Fruit fly (Drosophila melanogaster) whole organism, larva: Measurements from ENCODE around the gene eIF4H2.

Source experiments
- noc ChIP-seq: fragments of 200-800 bp; sonication (Bioruptor generic); optimal IDR thresholded peaks from 3 replicates; lab custom pipeline; 2019; ENCODE audit warnings: missing biosample characterization, mild to moderate bottlenecking, missing genetic modification characterization, moderate library complexity

The eIF4H2 gene

DNA sequence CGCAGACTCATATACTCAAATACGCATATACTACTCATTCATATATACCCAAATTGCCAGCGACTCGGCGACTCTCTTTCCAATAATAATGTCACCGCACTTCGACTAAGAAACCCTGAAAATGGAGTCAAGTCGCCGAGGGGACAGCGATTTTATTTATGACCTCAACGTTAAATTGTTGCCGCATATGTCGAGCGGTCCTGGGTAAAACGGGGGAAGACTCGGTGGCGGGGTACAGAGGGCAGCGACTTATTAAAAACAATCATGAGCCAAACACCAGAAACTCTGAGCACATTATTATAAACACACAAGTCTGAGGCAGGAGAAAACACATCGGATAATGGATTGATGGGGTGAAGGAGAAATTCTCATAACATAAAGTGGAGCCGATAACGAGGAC is 9.2 kb downstream of the eIF4H2 start:
- TF ChIP-seq noc (tag; lab: Kevin White, UChicago), result no peak

DNA sequence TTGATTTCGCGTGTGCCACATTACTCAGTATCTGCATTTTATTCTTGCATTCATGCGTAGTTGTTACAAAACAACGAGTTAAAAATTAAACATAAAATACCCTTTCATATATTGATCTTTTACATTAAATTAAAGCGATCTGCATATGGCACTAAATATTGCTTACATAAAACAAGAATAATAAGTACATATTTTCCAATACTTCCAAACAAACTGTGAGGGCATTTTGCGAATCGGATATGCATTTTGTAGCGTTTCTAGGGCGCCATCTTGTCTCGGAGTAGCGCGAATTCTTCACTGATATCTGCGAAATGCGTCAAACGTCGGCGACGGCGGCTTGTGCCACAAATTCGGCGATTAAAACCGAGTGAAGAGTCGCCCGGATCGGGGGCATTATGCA is 15.5 kb downstream of the eIF4H2 start:
- no peak for TF ChIP-seq noc (tag; lab: Kevin White, UChicago)

DNA sequence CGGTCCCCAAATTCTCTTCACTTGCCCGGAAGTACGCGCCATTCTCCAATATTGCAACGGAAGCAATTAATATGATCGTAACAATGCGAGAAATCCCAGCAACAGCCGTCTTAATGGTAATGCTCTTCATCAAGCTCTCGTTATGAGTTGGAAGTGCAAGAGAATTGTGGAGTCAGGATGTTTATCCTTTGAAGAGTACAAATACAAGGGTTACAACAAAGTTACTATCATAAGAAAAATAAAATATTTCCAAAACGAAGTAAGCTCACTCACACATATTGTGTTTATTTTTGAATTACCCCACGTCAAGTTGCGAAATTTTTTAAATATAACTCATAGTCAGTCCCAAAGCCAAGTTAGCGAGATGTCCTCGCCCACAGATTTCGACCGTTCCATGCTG is 16.7 kb downstream of the eIF4H2 start, which contains the start of gene CG15543:
Gene CG15543 (plus strand): TSS at position 301 of the 400 bp plus-strand sequence.
- no peak for TF ChIP-seq noc (tag; lab: Kevin White, UChicago)

DNA sequence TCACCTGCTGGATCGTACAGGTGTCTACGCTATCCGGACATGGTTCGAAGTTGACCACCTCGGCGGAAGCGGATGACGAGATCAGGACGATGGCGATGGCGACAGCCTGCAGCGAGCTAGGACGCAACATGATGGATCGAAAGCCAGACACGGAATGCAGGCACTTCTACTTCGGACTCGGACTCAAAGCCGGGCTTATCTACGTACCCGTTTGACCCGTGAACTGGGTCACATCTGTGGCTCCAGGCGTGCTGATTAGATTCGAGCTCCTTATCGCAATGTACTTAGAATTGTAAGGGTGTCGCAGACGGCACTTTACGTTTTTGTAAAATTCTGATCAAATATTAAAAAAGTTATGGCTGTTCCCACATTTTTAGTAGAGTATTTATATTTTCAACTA is 19.2 kb downstream of the eIF4H2 start, which contains the start of gene Npc2g:
Gene Npc2g (minus strand): TSS at position 160 of the 400 bp plus-strand sequence.
- TF ChIP-seq noc (tag; lab: Kevin White, UChicago), result peak; percentile 46

DNA sequence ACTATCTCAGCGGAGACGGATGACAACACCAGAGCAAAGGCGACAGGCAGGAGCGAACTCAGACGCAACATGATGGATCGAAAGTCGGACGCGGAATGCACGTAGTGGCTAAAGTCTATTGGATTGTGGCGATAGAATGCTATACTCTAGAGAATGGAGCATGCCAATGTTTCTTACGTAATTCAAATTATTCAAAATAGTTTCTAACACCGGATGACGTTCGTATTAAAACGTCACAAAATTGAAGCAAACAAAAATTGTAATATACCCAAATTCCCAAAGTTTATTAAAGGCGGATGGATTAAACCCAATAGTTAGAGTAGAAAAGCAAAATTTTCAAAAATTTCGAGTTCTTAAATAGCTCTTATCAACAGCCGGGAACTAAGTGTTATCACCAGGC is 20.3 kb downstream of the eIF4H2 start, which contains the start of gene Npc2h:
Gene Npc2h (minus strand): TSS at position 101 of the 400 bp plus-strand sequence.
- no peak for TF ChIP-seq noc (tag; lab: Kevin White, UChicago)

DNA sequence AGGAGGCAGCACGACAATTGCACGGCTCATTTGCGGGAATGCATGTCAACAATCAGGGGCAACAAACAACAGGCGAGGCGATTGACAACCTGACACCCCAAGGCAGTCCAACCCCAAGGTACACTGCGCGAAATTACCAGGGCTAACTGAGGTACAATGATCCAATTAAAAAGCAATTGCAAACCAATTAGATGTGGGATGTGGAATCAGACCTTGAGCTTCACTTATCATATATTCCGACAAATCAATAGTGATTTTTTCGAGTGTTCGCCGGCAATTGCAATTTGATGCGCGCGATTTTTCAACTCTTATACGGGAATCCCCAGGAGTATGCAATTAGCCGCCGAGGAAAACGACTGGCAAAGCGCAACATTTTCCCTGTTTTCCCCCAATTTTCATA is 21.2 kb downstream of the eIF4H2 start:
- no peak for TF ChIP-seq noc (tag; lab: Kevin White, UChicago)

DNA sequence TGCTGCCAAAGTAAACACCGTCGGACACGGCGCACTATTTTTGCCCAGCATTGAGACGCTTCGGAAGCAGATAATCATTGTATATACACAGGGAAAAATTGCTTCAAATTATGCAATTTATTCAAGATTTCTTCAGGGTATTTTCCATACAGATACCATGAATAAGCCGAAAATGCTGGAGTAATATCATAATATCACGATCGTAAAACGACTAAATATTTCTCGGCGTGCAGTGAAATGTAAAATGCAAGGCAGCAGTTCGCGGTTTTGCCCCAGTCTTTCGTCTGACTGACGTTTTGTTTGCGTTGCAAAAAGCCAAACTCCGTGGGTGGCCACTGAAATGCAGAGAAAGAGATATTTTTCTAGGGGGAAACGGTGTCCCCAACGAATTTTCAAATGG is 25.0 kb downstream of the eIF4H2 start:
- TF ChIP-seq noc (tag; lab: Kevin White, UChicago), result no peak

DNA sequence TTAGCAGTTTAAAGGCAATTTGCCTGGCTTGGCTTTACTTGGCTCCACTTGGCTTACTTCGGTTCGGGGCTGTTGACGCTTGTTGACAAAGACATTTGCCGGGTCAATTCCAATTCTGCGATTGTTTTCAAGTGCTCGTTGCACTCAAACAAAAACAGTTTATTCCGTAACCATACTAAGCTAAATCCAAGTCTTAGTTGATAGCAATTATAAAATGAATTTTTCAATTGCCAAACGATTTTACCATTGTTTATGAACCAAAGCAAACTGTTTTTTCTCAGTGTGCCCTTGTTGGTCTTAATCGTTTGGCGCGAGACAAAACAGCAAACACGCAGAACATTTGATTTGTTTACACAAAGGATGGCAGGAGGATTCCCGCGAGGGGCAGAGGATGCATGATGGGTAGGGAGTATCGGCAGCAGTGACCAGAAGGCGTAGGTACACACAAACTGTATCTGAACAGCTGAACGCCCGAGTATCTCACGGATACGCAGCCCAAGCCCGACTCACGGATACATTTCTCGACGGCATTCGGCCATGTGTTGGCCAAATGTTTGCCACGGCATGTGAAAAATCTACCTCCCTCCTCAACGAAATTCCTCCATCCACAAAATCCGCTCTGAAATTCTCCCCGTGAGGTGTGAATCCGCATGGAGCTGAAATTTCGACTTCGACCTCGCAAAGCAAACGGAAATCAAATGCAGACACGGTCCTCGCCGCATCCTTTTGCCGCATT is 28.8 kb downstream of the eIF4H2 start:
- no peak for TF ChIP-seq noc (tag; lab: Kevin White, UChicago)

DNA sequence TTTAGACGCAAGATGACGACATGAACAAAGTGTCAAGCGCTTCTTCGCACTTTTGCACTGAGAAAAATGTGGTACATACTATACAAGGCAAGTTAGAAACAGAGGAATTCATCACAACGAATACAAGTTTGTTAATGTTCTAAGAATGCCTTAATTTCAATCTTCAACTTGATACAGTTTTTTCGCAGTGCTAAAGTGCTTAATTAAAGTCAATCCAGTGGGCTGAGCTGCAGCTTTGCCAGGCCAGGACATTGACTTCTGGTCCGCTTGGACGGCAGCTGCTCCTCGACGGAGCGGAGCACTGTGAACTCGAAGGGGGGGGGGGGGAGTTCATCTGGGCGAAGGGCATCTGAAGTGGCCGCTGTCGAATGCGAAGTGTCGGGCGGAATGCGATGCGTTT is 30.3 kb downstream of the eIF4H2 start:
- no peak for TF ChIP-seq noc (tag; lab: Kevin White, UChicago)

DNA sequence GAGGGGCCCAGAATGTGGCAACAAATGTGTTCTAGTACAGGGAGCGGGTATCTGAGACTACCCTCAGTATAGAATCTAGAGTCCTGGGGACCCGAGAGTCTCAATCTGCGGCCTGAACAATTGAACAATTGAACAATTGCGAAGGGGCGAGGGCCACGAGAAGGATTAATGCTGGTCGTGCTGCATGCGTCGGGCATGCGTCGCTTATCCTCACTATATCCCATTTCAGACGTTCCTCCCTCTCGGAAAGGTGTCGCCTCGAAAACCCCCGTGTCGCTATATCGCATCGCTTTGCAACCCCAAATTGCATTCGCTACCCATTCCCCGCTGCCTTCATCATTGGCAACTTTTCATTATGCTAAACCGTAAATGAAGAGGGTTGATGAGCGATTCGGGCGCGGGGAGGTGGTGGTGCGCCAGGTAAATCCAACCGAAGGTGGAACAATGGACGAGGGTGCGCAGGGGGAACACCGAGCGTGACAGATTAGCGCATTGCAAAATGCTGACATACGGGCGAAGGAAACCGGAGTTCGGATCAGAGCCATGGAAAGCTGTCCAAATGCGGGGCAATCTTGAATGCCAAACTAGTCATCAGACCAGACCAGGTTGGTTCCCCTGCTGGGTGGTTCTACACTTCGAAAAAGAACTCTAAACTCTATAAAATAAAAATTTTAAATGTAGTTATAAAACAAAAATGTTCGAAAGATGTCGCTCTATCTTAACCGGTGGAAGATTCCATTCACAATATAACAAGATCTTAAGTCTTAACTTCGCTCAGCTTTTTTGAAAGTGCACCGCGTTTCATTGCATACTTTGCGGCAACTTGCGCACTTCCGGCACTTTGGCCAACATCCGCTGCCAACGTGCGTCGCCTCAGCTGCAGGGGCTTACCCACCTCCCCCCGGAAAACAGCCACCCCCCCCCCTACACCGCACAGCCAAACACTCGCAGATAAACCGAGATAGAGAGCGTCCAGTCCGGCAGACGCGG is 33.1 kb downstream of the eIF4H2 start:
- no peak for TF ChIP-seq noc (tag; lab: Kevin White, UChicago)

DNA sequence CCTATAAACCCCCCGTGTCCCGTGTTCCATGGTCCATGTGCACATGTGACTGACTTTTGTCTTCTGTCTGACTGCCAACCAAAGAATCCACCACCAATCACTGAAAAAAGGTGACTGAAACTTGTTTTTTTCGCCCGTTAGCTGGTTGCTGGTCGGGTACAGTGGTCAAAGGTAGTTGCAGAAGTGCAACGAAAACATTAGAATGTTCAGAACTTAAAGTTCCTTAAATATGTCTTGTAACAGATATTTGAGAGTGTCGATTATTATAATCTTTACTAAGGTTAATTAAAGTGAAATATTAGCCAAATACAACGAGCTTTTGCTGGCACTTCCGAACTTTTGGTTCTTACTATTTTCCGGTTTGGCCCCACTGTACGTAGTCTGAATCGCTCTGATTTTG is 35.3 kb downstream of the eIF4H2 start:
- TF ChIP-seq noc (tag; lab: Kevin White, UChicago), result no peak

DNA sequence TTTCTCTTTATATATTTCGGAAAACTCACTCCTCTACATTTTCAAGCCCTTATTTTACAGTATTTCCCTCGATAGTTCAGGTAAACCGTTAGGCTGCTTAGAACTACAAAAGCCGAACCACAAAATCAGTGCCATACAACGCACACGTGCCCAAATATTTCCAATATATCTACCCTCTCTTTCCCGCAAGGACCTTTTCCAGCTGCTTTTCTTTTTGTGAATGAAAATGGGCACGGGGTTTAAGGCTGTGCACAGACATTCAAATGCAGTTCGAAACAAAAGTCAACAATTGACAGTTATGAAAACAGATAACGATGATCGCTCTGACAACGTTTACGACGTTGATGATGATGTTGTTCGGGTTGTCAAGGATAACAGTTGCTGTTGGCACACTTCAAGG is 36.3 kb downstream of the eIF4H2 start:
- no peak for TF ChIP-seq noc (tag; lab: Kevin White, UChicago)

DNA sequence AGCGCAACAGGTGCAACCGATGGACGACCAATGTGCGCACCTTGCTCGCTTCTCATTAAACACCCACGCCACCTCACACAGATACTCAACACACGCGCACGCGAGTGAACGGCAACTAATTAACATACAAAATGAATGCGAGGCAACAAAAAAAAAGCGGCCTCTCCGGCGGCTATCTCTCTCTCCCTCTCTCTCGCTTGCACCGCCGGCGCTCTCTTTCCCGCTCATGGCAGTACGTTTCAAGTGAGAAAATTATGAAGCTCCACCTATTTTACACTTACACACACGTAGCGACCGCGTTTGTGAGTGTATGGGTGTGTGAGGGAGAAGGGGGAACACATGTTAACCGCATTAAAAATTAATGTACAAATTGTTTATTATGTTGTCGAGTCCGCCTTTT is 38.2 kb downstream of the eIF4H2 start:
- no peak for TF ChIP-seq noc (tag; lab: Kevin White, UChicago)

DNA sequence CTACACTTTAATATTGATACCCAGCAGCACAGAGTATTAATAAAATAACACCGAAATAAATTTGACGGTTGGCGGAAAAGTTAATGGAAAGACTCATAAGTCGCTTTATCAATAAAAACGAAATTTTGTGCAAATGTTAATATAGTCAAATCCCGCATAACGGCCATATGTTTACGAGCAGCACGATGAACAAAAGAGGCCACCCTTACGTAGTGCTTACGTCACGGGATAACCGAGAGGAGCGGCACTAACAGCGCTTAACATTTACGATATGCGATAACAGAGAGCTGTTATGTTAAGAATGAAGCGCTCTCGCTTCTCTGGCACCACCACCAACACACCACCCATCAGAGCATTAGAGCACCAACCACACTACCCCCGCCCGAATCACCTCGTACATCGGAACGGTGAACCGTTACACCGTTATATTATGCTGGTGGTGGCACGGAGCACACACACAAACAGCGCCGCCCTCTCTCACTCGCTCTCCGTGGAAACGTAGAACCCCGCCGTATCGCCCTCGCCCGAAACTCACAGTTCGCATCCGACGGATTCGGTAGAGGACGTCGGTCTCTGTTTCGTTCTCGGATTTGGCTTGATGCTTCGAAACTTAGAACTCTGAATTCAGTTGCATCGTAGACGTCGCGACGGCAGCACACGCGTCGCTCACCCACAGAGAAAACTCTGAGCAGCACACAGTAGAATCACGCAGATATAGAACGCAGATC is 39.6 kb downstream of the eIF4H2 start, which contains the start of gene zfh1:
Gene zfh1 (plus strand): TSS at position 621 of the 728 bp plus-strand sequence.
- TF ChIP-seq noc (tag; lab: Kevin White, UChicago), result no peak

DNA sequence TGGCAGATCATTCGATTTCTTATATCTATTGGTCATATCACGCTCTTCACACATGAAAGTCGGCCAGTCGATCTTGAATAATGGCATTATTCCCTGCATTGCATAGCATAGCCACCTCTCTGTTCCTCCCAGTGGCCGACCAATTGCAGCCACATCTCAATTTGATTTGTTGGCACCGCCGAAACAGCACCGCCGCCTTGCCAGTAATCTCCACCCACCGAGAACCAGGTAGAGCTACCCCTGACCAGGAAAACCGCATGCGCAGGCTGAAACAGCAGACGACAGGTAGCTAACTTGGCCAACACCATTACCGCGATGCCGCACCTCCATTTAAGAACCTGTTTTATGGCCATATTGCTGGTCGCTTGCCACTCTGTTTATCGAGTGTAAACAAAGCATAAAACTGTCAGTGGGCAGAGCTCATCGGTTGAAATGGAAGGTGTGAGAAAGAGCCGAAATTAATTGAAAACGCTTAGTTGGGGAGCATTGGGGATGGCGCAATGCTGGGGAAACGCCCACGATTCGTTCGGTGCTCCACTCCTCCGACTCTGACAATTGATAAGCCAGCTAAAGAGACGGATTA is 41.1 kb downstream of the eIF4H2 start:
- TF ChIP-seq noc (tag; lab: Kevin White, UChicago), result no peak
